Worm (Caenorhabditis elegans): Measurements from ENCODE around the gene F53F4.4.

Gene F53F4.4

DNA sequence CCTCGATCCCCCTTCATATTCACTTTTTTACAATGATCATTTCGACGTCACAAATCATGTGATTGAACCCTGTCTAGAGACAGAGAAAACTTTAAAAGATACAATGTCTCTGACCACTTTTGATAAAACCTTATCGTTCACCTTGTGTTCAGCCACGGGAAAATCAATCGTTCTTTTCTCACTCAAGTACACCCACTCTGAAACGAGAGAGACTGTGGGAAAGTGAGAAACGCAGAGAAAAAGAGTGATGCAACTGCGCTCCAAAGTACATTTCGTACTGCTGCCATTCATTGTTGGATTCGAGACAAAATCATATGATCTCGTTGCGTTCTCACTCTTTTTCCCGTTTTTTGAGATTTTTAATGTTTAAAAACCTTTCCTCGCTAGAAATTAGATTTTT lies 28.0 kb upstream of the F53F4.4 start (continued):
- TF ChIP-seq ceh-44 (GFP tag; IDR thresholded peaks at IDR 0.05) (0 out of 2 replicates have a peak, but pooled peaks have one; percentile 28), unc-130 (GFP tag; optimal IDR thresholded peaks at IDR 0.05) (no peak), dve-1 (tag; optimal IDR thresholded peaks at IDR 0.05; ENCODE audit: insufficient read depth) (peak; percentile 99), nhr-237 (tag; optimal IDR thresholded peaks at IDR 0.05) (no peak), zfp-2 (tag; optimal IDR thresholded peaks at IDR 0.05) (no peak), ZK546.5 (tag; optimal IDR thresholded peaks at IDR 0.05) (no peak), mes-2 (tag; optimal IDR thresholded peaks at IDR 0.05; ENCODE audit: poor library complexity, severe bottlenecking) (peak; percentile 82), spr-3 (GFP tag; optimal IDR thresholded peaks at IDR 0.05) (peak; percentile 8), zfp-3 (GFP tag; conservative IDR thresholded peaks at IDR 0.05) (peak; percentile 53; the same call in 1 of the 2 replicates), ztf-11 (tag; optimal IDR thresholded peaks at IDR 0.05) (no peak), mdl-1 (tag; optimal IDR thresholded peaks at IDR 0.05) (peak in 1 of 2 experiments; percentile 72), duxl-1 (tag; optimal IDR thresholded peaks at IDR 0.05; ENCODE audit: poor library complexity) (peak; percentile 70), jun-1 (tag; optimal IDR thresholded peaks at IDR 0.05) (peak; percentile 17), lin-13 (GFP tag; optimal IDR thresholded peaks at IDR 0.05) (peak; percentile 29), nhr-10 (tag; optimal IDR thresholded peaks at IDR 0.05) (peak; percentile 20), snpc-4 (tag; optimal IDR thresholded peaks at IDR 0.05) (no peak), dmd-6 (GFP tag; IDR thresholded peaks at IDR 0.05) (peak; percentile 88), madf-9 (GFP tag; conservative IDR thresholded peaks at IDR 0.05) (no peak), T20F7.1 (GFP tag; optimal IDR thresholded peaks at IDR 0.05) (peak; percentile 83), lin-39 (tag; optimal IDR thresholded peaks at IDR 0.05) (no peak), zag-1 (tag; optimal IDR thresholded peaks at IDR 0.05) (no peak), dpl-1 (GFP tag; optimal IDR thresholded peaks at IDR 0.05) (peak; percentile 84), mdt-29 (GFP tag; IDR thresholded peaks at IDR 0.05) (peak; percentile 83), lin-29 (GFP tag; IDR thresholded peaks at IDR 0.05) (no peak), ceh-32 (tag; optimal IDR thresholded peaks at IDR 0.05; ENCODE audit: poor library complexity) (no peak), aha-1 (tag) (peak; percentile 74), snpc-1.2 (GFP tag; IDR thresholded peaks at IDR 0.05) (no peak), saeg-2 (GFP tag; IDR thresholded peaks at IDR 0.05) (peak; percentile 71; the same call in 1 of the 2 replicates), lsy-2 (tag; optimal IDR thresholded peaks at IDR 0.05) (peak; percentile 45 to 91), daf-16 (GFP tag; optimal IDR thresholded peaks at IDR 0.05) (peak in 1 of 2 experiments; percentile 33), daf-16 (tag; optimal IDR thresholded peaks at IDR 0.05) (peak; percentile 69), arid-1 (GFP tag; conservative IDR thresholded peaks at IDR 0.05) (peak; percentile 66), set-16 (GFP tag; IDR thresholded peaks at IDR 0.05) (no peak), ceh-82 (tag; optimal IDR thresholded peaks at IDR 0.05) (no peak), hmg-1.1 (GFP tag; IDR thresholded peaks at IDR 0.05) (peak; percentile 77), pha-4 (GFP tag; IDR thresholded peaks at IDR 0.05) (peak; percentile 66), pha-4 (tag; optimal IDR thresholded peaks at IDR 0.05) (peak; percentile 3), gei-8 (GFP tag; optimal IDR thresholded peaks at IDR 0.05) (no peak), dmd-8 (GFP tag; IDR thresholded peaks at IDR 0.05) (no peak), nhr-77 (tag; optimal IDR thresholded peaks at IDR 0.05) (peak; percentile 89), Y105C5A.15 (GFP tag; IDR thresholded peaks at IDR 0.05) (no peak), lim-7 (GFP tag; IDR thresholded peaks at IDR 0.05) (no peak), nhr-48 (tag; optimal IDR thresholded peaks at IDR 0.05) (peak; percentile 93), daf-8 (GFP tag; IDR thresholded peaks at IDR 0.05) (no peak), F37D6.2 (tag; optimal IDR thresholded peaks at IDR 0.05) (no peak), lin-15B (tag; optimal IDR thresholded peaks at IDR 0.05) (peak; percentile 47), fkh-10 (GFP tag; optimal IDR thresholded peaks at IDR 0.05) (peak; percentile 53), nhr-11 (tag; optimal IDR thresholded peaks at IDR 0.05) (peak; percentile 90), F26F4.8 (GFP tag; conservative IDR thresholded peaks at IDR 0.05) (no peak), unc-39 (tag; optimal IDR thresholded peaks at IDR 0.05) (no peak), cey-2 (tag; optimal IDR thresholded peaks at IDR 0.05; ENCODE audit: borderline replicate concordance, insufficient read depth) (peak; percentile 17), egl-43 (GFP tag; IDR thresholded peaks at IDR 0.05) (no peak)
